Worm (Caenorhabditis elegans) whole organism, mixed stage, embryonic: ENCODE measurements around the gene B0554.7.

Experiments
- M03D4.4 ChIP-seq: sonication (generic microtip); optimal IDR thresholded peaks from 2 replicates; lab custom pipeline; 2017; ENCODE audit warnings: mild to moderate bottlenecking, missing genetic modification characterization, missing compliant biosample characterization
- bed-3 ChIP-seq: fragments of 200-800 bp; sonication (Bioruptor generic); optimal IDR thresholded peaks from 3 replicates; lab custom pipeline; 2018; ENCODE audit warnings: mild to moderate bottlenecking, missing genetic modification characterization, moderate library complexity, missing compliant biosample characterization
- blmp-1 ChIP-seq: fragments of 150-350 bp; optimal IDR thresholded peaks from 2 replicates; lab custom pipeline; 2014; ENCODE audit warnings: missing biosample characterization, missing genetic modification characterization
- ceh-39 ChIP-seq: fragments of 150-350 bp; optimal IDR thresholded peaks from 2 replicates; lab custom pipeline; 2014; ENCODE audit warnings: missing biosample characterization, missing genetic modification characterization
- ceh-43 ChIP-seq: fragments of 200-800 bp; sonication (Bioruptor generic); optimal IDR thresholded peaks from 2 replicates; lab custom pipeline; 2018; ENCODE audit warnings: mild to moderate bottlenecking, missing genetic modification characterization, moderate library complexity, missing compliant biosample characterization
- ceh-83 ChIP-seq: fragments of 200-800 bp; sonication (Bioruptor generic); optimal IDR thresholded peaks from 2 replicates; lab custom pipeline; 2018; ENCODE audit warnings: mild to moderate bottlenecking, missing genetic modification characterization, missing compliant biosample characterization
- ces-1 ChIP-seq: fragments of 150-350 bp; optimal IDR thresholded peaks from 2 replicates; lab custom pipeline; 2014; ENCODE audit warnings: missing biosample characterization, missing genetic modification reagents, missing genetic modification characterization
- cnd-1 ChIP-seq: fragments of 200-800 bp; sonication (Bioruptor generic); optimal IDR thresholded peaks from 2 replicates; lab custom pipeline; 2018; ENCODE audit warnings: mild to moderate bottlenecking, missing genetic modification characterization, missing compliant biosample characterization
- drap-1 ChIP-seq: fragments of 200-800 bp; sonication (Bioruptor generic); optimal IDR thresholded peaks from 3 replicates; lab custom pipeline; 2018; ENCODE audit warnings: mild to moderate bottlenecking, missing genetic modification characterization, missing compliant biosample characterization
- elt-1 ChIP-seq: sonication (generic microtip); optimal IDR thresholded peaks from 2 replicates; lab custom pipeline; 2017; ENCODE audit warnings: missing genetic modification characterization, mild to moderate bottlenecking, missing compliant biosample characterization, antibody characterized with exemption, moderate library complexity, borderline replicate concordance; ENCODE audit not compliant: insufficient read depth
- elt-3 ChIP-seq: fragments of 150-350 bp; optimal IDR thresholded peaks from 2 replicates; lab custom pipeline; 2014; ENCODE audit warnings: missing biosample characterization, missing genetic modification characterization
- ham-2 ChIP-seq: fragments of 200-800 bp; sonication (Bioruptor generic); optimal IDR thresholded peaks from 2 replicates; lab custom pipeline; 2018; ENCODE audit warnings: mild to moderate bottlenecking, missing genetic modification characterization, missing compliant biosample characterization
- hlh-1 ChIP-seq: fragments of 150-350 bp; optimal IDR thresholded peaks from 2 replicates; lab custom pipeline; 2014; ENCODE audit warnings: missing biosample characterization, missing genetic modification reagents, missing genetic modification characterization
- lin-13 ChIP-seq: fragments of 150-350 bp; optimal IDR thresholded peaks from 2 replicates; lab custom pipeline; 2014; ENCODE audit warnings: missing biosample characterization, missing genetic modification characterization
- lin-32 ChIP-seq: fragments of 200-800 bp; sonication (Bioruptor generic); optimal IDR thresholded peaks from 2 replicates; lab custom pipeline; 2018; ENCODE audit warnings: mild to moderate bottlenecking, missing genetic modification characterization, missing compliant biosample characterization
- lsy-2 ChIP-seq: fragments of 150-350 bp; optimal IDR thresholded peaks from 2 replicates; lab custom pipeline; 2014; ENCODE audit warnings: missing biosample characterization, missing genetic modification characterization
- mab-5 ChIP-seq: fragments of 150-350 bp; optimal IDR thresholded peaks from 2 replicates; lab custom pipeline; 2014; ENCODE audit warnings: missing biosample characterization, missing genetic modification characterization
- mep-1 ChIP-seq: fragments of 150-350 bp; optimal IDR thresholded peaks from 2 replicates; lab custom pipeline; 2017; ENCODE audit warnings: missing biosample characterization, missing genetic modification reagents, missing genetic modification characterization, inconsistent platforms
- mls-2 ChIP-seq: sonication (generic microtip); optimal IDR thresholded peaks from 2 replicates; lab custom pipeline; 2016; ENCODE audit warnings: mild to moderate bottlenecking, missing genetic modification characterization, moderate library complexity, missing compliant biosample characterization
- nhr-12 ChIP-seq: fragments of 150-350 bp; optimal IDR thresholded peaks from 2 replicates; lab custom pipeline; 2014; ENCODE audit warnings: missing biosample characterization, missing genetic modification characterization
- nhr-2 ChIP-seq: fragments of 150-350 bp; optimal IDR thresholded peaks from 2 replicates; lab custom pipeline; 2014; ENCODE audit warnings: missing biosample characterization, missing genetic modification characterization
- nhr-237 ChIP-seq: fragments of 150-350 bp; optimal IDR thresholded peaks from 2 replicates; lab custom pipeline; 2014; ENCODE audit warnings: missing biosample characterization, missing genetic modification characterization
- nhr-28 ChIP-seq: fragments of 150-350 bp; optimal IDR thresholded peaks from 2 replicates; lab custom pipeline; 2014; ENCODE audit warnings: missing biosample characterization, missing genetic modification characterization
- pha-4 ChIP-seq: fragments of 150-350 bp; optimal IDR thresholded peaks from 2 replicates; lab custom pipeline; 2018; ENCODE audit warnings: missing biosample characterization, missing genetic modification reagents, missing genetic modification characterization
- sem-2 ChIP-seq: fragments of 200-800 bp; sonication (Bioruptor generic); optimal IDR thresholded peaks from 2 replicates; lab custom pipeline; 2018; ENCODE audit warnings: mild to moderate bottlenecking, missing genetic modification characterization, missing compliant biosample characterization
- snpc-4 ChIP-seq: fragments of 150-350 bp; optimal IDR thresholded peaks from 2 replicates; lab custom pipeline; 2014; ENCODE audit warnings: missing biosample characterization, missing genetic modification characterization
- sptf-1 ChIP-seq: sonication (generic microtip); optimal IDR thresholded peaks from 2 replicates; lab custom pipeline; 2017; ENCODE audit warnings: mild to moderate bottlenecking, missing genetic modification characterization, moderate library complexity, missing compliant biosample characterization
- tbx-8 ChIP-seq: fragments of 200-800 bp; sonication (Bioruptor generic); optimal IDR thresholded peaks from 2 replicates; lab custom pipeline; 2018; ENCODE audit warnings: mild to moderate bottlenecking, missing genetic modification characterization, moderate library complexity, missing compliant biosample characterization
- unc-120 ChIP-seq: sonication (generic microtip); optimal IDR thresholded peaks from 2 replicates; lab custom pipeline; 2017; ENCODE audit warnings: missing genetic modification characterization, missing compliant biosample characterization; ENCODE audit not compliant: poor library complexity, severe bottlenecking
- unc-39 ChIP-seq: fragments of 150-350 bp; optimal IDR thresholded peaks from 2 replicates; lab custom pipeline; 2014; ENCODE audit warnings: missing biosample characterization, missing genetic modification characterization
- unc-62 ChIP-seq: fragments of 150-350 bp; optimal IDR thresholded peaks from 2 replicates; lab custom pipeline; 2014; ENCODE audit warnings: missing biosample characterization, missing genetic modification reagents, missing genetic modification characterization
- ztf-11 ChIP-seq: fragments of 150-350 bp; optimal IDR thresholded peaks from 2 replicates; lab custom pipeline; 2014; ENCODE audit warnings: missing biosample characterization, missing genetic modification characterization

Gene B0554.7

ce11 chrV:417656-418353 is 23.0 kb downstream of the B0554.7 start, which contains the start of gene irg-8:
Gene irg-8, minus strand, starts transcription at chrV:417706.
- TF ChIP-seq blmp-1 (tag; lab: Kevin White, UChicago) (no peak), sptf-1 (tag; lab: Kevin White, UChicago) (no peak), ces-1 (GFP tag; lab: Kevin White, UChicago) (no peak), mls-2 (no peak), nhr-237 (no peak), unc-120 (tag; lab: Kevin White, UChicago) (no peak), elt-3 (tag; lab: Kevin White, UChicago) (no peak), sem-2 (GFP tag; lab: Kevin White, UChicago) (no peak), bed-3 (GFP tag; lab: Kevin White, UChicago) (no peak), mep-1 (no peak)

- TF ChIP-seq mab-5 (no peak), bed-3 (GFP tag; lab: Kevin White, UChicago) (no peak), blmp-1 (tag; lab: Kevin White, UChicago) (no peak), snpc-4 (no peak), ham-2 (no peak), tbx-8 (no peak), lin-32 (no peak), elt-3 (tag; lab: Kevin White, UChicago) (no peak), mep-1 (no peak), unc-62 (GFP tag; lab: Kevin White, UChicago) (no peak), lin-13 (tag; lab: Kevin White, UChicago) (no peak), M03D4.4 (tag; lab: Kevin White, UChicago) (no peak)
Observed at ce11 chrV:415072-415471, 25.8 kb downstream of the B0554.7 start.

ce11 chrV:414630-415029 is 26.2 kb downstream of the B0554.7 start, which contains the start of gene dod-19:
Gene dod-19, minus strand, starts transcription at chrV:414759.
- TF ChIP-seq ham-2 (no peak), bed-3 (GFP tag; lab: Kevin White, UChicago) (no peak), unc-39 (tag; lab: Kevin White, UChicago) (no peak), mep-1 (no peak), tbx-8 (no peak), blmp-1 (tag; lab: Kevin White, UChicago) (no peak), mls-2 (no peak), M03D4.4 (tag; lab: Kevin White, UChicago) (no peak), ces-1 (GFP tag; lab: Kevin White, UChicago) (no peak), ceh-43 (GFP tag; lab: Kevin White, UChicago) (no peak), lin-13 (tag; lab: Kevin White, UChicago) (no peak), nhr-237 (no peak), nhr-12 (no peak), sptf-1 (tag; lab: Kevin White, UChicago) (no peak), unc-62 (GFP tag; lab: Kevin White, UChicago) (no peak)

- TF ChIP-seq bed-3 (GFP tag; lab: Kevin White, UChicago) = no peak
- TF ChIP-seq hlh-1 (tag; lab: Kevin White, UChicago) = no peak
- no peak for TF ChIP-seq ham-2
- TF ChIP-seq mep-1 = no peak
- TF ChIP-seq ceh-39 (tag; lab: Kevin White, UChicago) = no peak
- TF ChIP-seq nhr-237 = no peak
- TF ChIP-seq pha-4 = no peak
- no peak for TF ChIP-seq lin-32
- TF ChIP-seq nhr-28 = no peak
- no peak for TF ChIP-seq nhr-2 (tag; lab: Kevin White, UChicago)
- no peak for TF ChIP-seq unc-120 (tag; lab: Kevin White, UChicago)
- TF ChIP-seq nhr-12 = no peak
- TF ChIP-seq lsy-2 (tag; lab: Kevin White, UChicago) = no peak
- no peak for TF ChIP-seq snpc-4
- TF ChIP-seq cnd-1 (tag; lab: Kevin White, UChicago) = no peak
- TF ChIP-seq unc-62 (GFP tag; lab: Kevin White, UChicago) = no peak
- TF ChIP-seq lin-13 (tag; lab: Kevin White, UChicago) = no peak
Observed at ce11 chrV:412820-413219, 28.0 kb downstream of the B0554.7 start.

ce11 chrV:404210-404669 is 36.6 kb downstream of the B0554.7 start, which contains the start of gene nhr-252:
Gene nhr-252, plus strand, starts transcription at chrV:404619.
- TF ChIP-seq mep-1 (no peak), cnd-1 (tag; lab: Kevin White, UChicago) (no peak), lsy-2 (tag; lab: Kevin White, UChicago) (no peak), nhr-2 (tag; lab: Kevin White, UChicago) (no peak), lin-13 (tag; lab: Kevin White, UChicago) (no peak), ceh-83 (GFP tag; lab: Kevin White, UChicago) (no peak), bed-3 (GFP tag; lab: Kevin White, UChicago) (no peak), ztf-11 (tag; lab: Kevin White, UChicago) (no peak), mls-2 (no peak), sptf-1 (tag; lab: Kevin White, UChicago) (no peak), drap-1 (no peak), ham-2 (no peak), ceh-43 (GFP tag; lab: Kevin White, UChicago) (no peak), nhr-12 (no peak), snpc-4 (no peak), elt-1 (tag; lab: Kevin White, UChicago) (no peak), hlh-1 (tag; lab: Kevin White, UChicago) (no peak)
- TF ChIP-seq, all 35 proteins: peak for 0
